Worm (Caenorhabditis elegans) whole organism, young adult: ENCODE measurements around the gene ZK945.8.
A peak's percentile ranks its signal among the peaks of the same experiment; 100 is the strongest.

Experiments
- F22D6.2 ChIP-seq: sonication (generic microtip); optimal IDR thresholded peaks from 2 replicates; lab custom pipeline; 2016; ENCODE audit warnings: mild to moderate bottlenecking, missing genetic modification characterization, missing compliant biosample characterization
- F23B12.7 ChIP-seq: sonication (generic microtip); optimal IDR thresholded peaks from 2 replicates; lab custom pipeline; 2017; ENCODE audit warnings: missing genetic modification characterization, mild to moderate bottlenecking, missing compliant biosample characterization, antibody characterized with exemption, moderate library complexity; ENCODE audit not compliant: insufficient read depth
- F33H1.4 ChIP-seq: fragments of 200-800 bp; sonication (Bioruptor generic); IDR thresholded peaks from 2 replicates; pipeline ENCODE4 v1.3.6; 2022; ENCODE audit warnings: missing genetic modification reagents, missing genetic modification characterization, missing compliant biosample characterization
- F37B4.10 ChIP-seq: fragments of 200-800 bp; sonication (Bioruptor generic); IDR thresholded peaks from 2 replicates; pipeline ENCODE4 v1.3.6; 2022; ENCODE audit warnings: missing genetic modification characterization, missing compliant biosample characterization
- F55B11.4 ChIP-seq: sonication (generic microtip); optimal IDR thresholded peaks from 2 replicates; lab custom pipeline; 2016; ENCODE audit warnings: missing compliant biosample characterization, missing genetic modification characterization, borderline replicate concordance; ENCODE audit not compliant: insufficient read depth
- K11D2.4 ChIP-seq: fragments of 200-800 bp; sonication (Bioruptor generic); IDR thresholded peaks from 2 replicates; pipeline ENCODE4 v1.3.6; 2022; ENCODE audit warnings: missing genetic modification reagents, missing genetic modification characterization, missing compliant biosample characterization
- Y67H2A.10 ChIP-seq: fragments of 200-800 bp; sonication (Bioruptor generic); conservative IDR thresholded peaks from 2 replicates; pipeline ENCODE4 v1.3.6; 2022; ENCODE audit warnings: missing genetic modification reagents, missing genetic modification characterization, missing compliant biosample characterization
- akir-1 ChIP-seq: fragments of 200-800 bp; sonication (Bioruptor generic); optimal IDR thresholded peaks from 2 replicates; lab custom pipeline; 2018; ENCODE audit warnings: mild to moderate bottlenecking, missing genetic modification characterization, moderate library complexity, missing compliant biosample characterization
- aptf-2 ChIP-seq: fragments of 200-800 bp; sonication (Bioruptor generic); conservative IDR thresholded peaks from 2 replicates; pipeline ENCODE4 v1.3.6; 2022; ENCODE audit warnings: missing genetic modification reagents, missing genetic modification characterization, missing compliant biosample characterization
- atf-7 ChIP-seq: sonication (generic microtip); optimal IDR thresholded peaks from 2 replicates; lab custom pipeline; 2017; ENCODE audit warnings: mild to moderate bottlenecking, missing genetic modification characterization, missing compliant biosample characterization
- athp-1 ChIP-seq: sonication (generic microtip); optimal IDR thresholded peaks from 2 replicates; lab custom pipeline; 2017; ENCODE audit warnings: mild to moderate bottlenecking, missing genetic modification characterization, missing compliant biosample characterization
- bed-1 ChIP-seq: fragments of 200-800 bp; sonication (Bioruptor generic); IDR thresholded peaks from 2 replicates; pipeline ENCODE4 v1.3.6; 2022; ENCODE audit warnings: missing genetic modification reagents, missing genetic modification characterization, missing compliant biosample characterization
- cebp-1 ChIP-seq, 2 experiments: fragments of 200-800 bp in 1 of 2; sonication (Bioruptor generic) in 1 of 2; sonication (generic microtip) in 1 of 2; IDR thresholded peaks in 1 of 2; optimal IDR thresholded peaks in 1 of 2; 2 replicates each; pipeline versions ENCODE4 v1.3.6 to Lab custom; 2017 to 2022; ENCODE audit warnings: missing compliant biosample characterization in 2 of 2, missing genetic modification characterization in 2 of 2, mild to moderate bottlenecking in 1 of 2, missing genetic modification reagents in 1 of 2, moderate library complexity in 1 of 2
- cebp-2 ChIP-seq: fragments of 200-800 bp; sonication (Bioruptor generic); IDR thresholded peaks from 2 replicates; pipeline ENCODE4 v1.3.6; 2022; ENCODE audit warnings: missing genetic modification characterization, missing compliant biosample characterization
- ceh-79 ChIP-seq: sonication (generic microtip); optimal IDR thresholded peaks from 2 replicates; lab custom pipeline; 2017; ENCODE audit warnings: mild to moderate bottlenecking, missing genetic modification characterization, missing compliant biosample characterization
- ceh-91 ChIP-seq: fragments of 200-800 bp; sonication (Bioruptor generic); IDR thresholded peaks from 2 replicates; pipeline ENCODE4 v1.3.6; 2022; ENCODE audit warnings: missing genetic modification reagents, missing genetic modification characterization, missing compliant biosample characterization
- die-1 ChIP-seq: sonication (generic microtip); optimal IDR thresholded peaks from 2 replicates; lab custom pipeline; 2016; ENCODE audit warnings: missing genotype, mild to moderate bottlenecking, missing genetic modification characterization, missing compliant biosample characterization
- dpl-1 ChIP-seq: fragments of 150-350 bp; optimal IDR thresholded peaks from 2 replicates; lab custom pipeline; 2014; ENCODE audit warnings: missing biosample characterization, missing genetic modification reagents, missing genetic modification characterization
- efl-1 ChIP-seq: fragments of 150-350 bp; optimal IDR thresholded peaks from 2 replicates; lab custom pipeline; 2014; ENCODE audit warnings: missing biosample characterization, missing genetic modification reagents, missing genetic modification characterization
- ets-4 ChIP-seq: fragments of 200-800 bp; sonication (Bioruptor generic); optimal IDR thresholded peaks from 2 replicates; lab custom pipeline; 2018; ENCODE audit warnings: mild to moderate bottlenecking, missing genetic modification characterization, missing compliant biosample characterization
- fkh-3 ChIP-seq: sonication (generic microtip); optimal IDR thresholded peaks from 2 replicates; lab custom pipeline; 2016; ENCODE audit warnings: mild to moderate bottlenecking, missing genetic modification characterization, missing compliant biosample characterization
- hlh-26 ChIP-seq: fragments of 200-800 bp; sonication (Bioruptor generic); conservative IDR thresholded peaks from 2 replicates; pipeline ENCODE4 v1.3.6; 2022; ENCODE audit warnings: missing genetic modification reagents, missing genetic modification characterization, missing compliant biosample characterization
- hmg-1.2 ChIP-seq: fragments of 200-800 bp; sonication (Bioruptor generic); IDR thresholded peaks from 2 replicates; pipeline ENCODE4 v1.3.6; 2022; ENCODE audit warnings: missing genetic modification reagents, missing genetic modification characterization, missing compliant biosample characterization
- hrde-1 ChIP-seq: sonication (generic microtip); optimal IDR thresholded peaks from 2 replicates; lab custom pipeline; 2016; ENCODE audit warnings: missing genetic modification characterization, mild to moderate bottlenecking, missing compliant biosample characterization, moderate library complexity, missing genotype, missing genetic modification reagents, borderline replicate concordance
- mes-4 ChIP-seq: sonication (generic microtip); optimal IDR thresholded peaks from 2 replicates; lab custom pipeline; 2016; ENCODE audit warnings: missing genotype, missing genetic modification characterization, missing compliant biosample characterization
- mxl-1 ChIP-seq: sonication (generic microtip); optimal IDR thresholded peaks from 2 replicates; lab custom pipeline; 2016; ENCODE audit warnings: missing genetic modification characterization, missing compliant biosample characterization
- nfya-2 ChIP-seq: fragments of 200-800 bp; sonication (Bioruptor generic); IDR thresholded peaks from 2 replicates; pipeline ENCODE4 v1.3.6; 2022; ENCODE audit warnings: missing genetic modification reagents, missing genetic modification characterization, missing compliant biosample characterization
- nhr-120 ChIP-seq: fragments of 200-800 bp; sonication (Bioruptor generic); IDR thresholded peaks from 2 replicates; pipeline ENCODE4 v1.3.6; 2022; ENCODE audit warnings: missing genetic modification characterization, missing compliant biosample characterization
- nhr-27 ChIP-seq: fragments of 200-800 bp; sonication (Bioruptor generic); optimal IDR thresholded peaks from 2 replicates; lab custom pipeline; 2018; ENCODE audit warnings: mild to moderate bottlenecking, missing genetic modification characterization, moderate library complexity, missing compliant biosample characterization
- nhr-80 ChIP-seq: sonication (generic microtip); optimal IDR thresholded peaks from 2 replicates; lab custom pipeline; 2016; ENCODE audit warnings: missing genetic modification characterization, missing compliant biosample characterization
- pbrm-1 ChIP-seq: fragments of 200-800 bp; sonication (Bioruptor generic); IDR thresholded peaks from 2 replicates; pipeline ENCODE4 v1.3.6; 2022; ENCODE audit warnings: missing genetic modification reagents, missing genetic modification characterization, missing compliant biosample characterization
- rcor-1 ChIP-seq: fragments of 200-800 bp; sonication (Bioruptor generic); IDR thresholded peaks from 2 replicates; pipeline ENCODE4 v1.3.6; 2022; ENCODE audit warnings: missing genetic modification reagents, missing genetic modification characterization, missing compliant biosample characterization
- rec-8 ChIP-seq, 2 experiments: sonication (generic microtip); optimal IDR thresholded peaks; 2 replicates each; lab custom pipeline; 2016; ENCODE audit warnings: mild to moderate bottlenecking in 2 of 2, missing genetic modification characterization in 2 of 2, missing genetic modification reagents in 2 of 2, missing genotype in 2 of 2, missing biosample characterization in 1 of 2, missing compliant biosample characterization in 1 of 2, moderate library complexity in 1 of 2
- repo-1 ChIP-seq: sonication (generic microtip); optimal IDR thresholded peaks from 2 replicates; lab custom pipeline; 2017; ENCODE audit warnings: mild to moderate bottlenecking, missing genetic modification characterization, missing compliant biosample characterization
- sea-2 ChIP-seq: fragments of 200-800 bp; sonication (Bioruptor generic); IDR thresholded peaks from 2 replicates; pipeline ENCODE4 v1.3.6; 2022; ENCODE audit warnings: missing genetic modification characterization, missing compliant biosample characterization
- unc-130 ChIP-seq: sonication (generic microtip); optimal IDR thresholded peaks from 2 replicates; lab custom pipeline; 2016; ENCODE audit warnings: missing genetic modification reagents, missing genetic modification characterization, missing compliant biosample characterization
- zfh-2 ChIP-seq: fragments of 200-800 bp; sonication (Bioruptor generic); conservative IDR thresholded peaks from 2 replicates; pipeline ENCODE4 v1.3.6; 2022; ENCODE audit warnings: missing genetic modification reagents, missing genetic modification characterization, missing compliant biosample characterization
- zim-3 ChIP-seq: sonication (generic microtip); optimal IDR thresholded peaks from 2 replicates; lab custom pipeline; 2017; ENCODE audit warnings: mild to moderate bottlenecking, missing genetic modification characterization, moderate library complexity, missing compliant biosample characterization
- ztf-28 ChIP-seq: fragments of 200-800 bp; sonication (Bioruptor generic); IDR thresholded peaks from 2 replicates; pipeline ENCODE4 v1.3.6; 2022; ENCODE audit warnings: missing genetic modification reagents, missing genetic modification characterization, missing compliant biosample characterization
- ztf-3 ChIP-seq: fragments of 200-800 bp; sonication (Bioruptor generic); optimal IDR thresholded peaks from 2 replicates; lab custom pipeline; 2018; ENCODE audit warnings: mild to moderate bottlenecking, missing genetic modification characterization, missing compliant biosample characterization

The ZK945.8 gene

ce11 chrII:10139177-10139640 is 30.8 kb downstream of the ZK945.8 start, which contains the start of gene asah-2:
Gene asah-2 (plus strand): TSS chrII:10139590.
- TF ChIP-seq sea-2 (no peak), nhr-80 (tag; lab: Kevin White, UChicago) (peak; percentile 68)

- TF ChIP-seq die-1 (tag; lab: Kevin White, UChicago): no peak
- no peak for TF ChIP-seq mes-4 (tag; lab: Kevin White, UChicago)
- no peak for TF ChIP-seq efl-1
- no peak for TF ChIP-seq aptf-2 (GFP tag; lab: Robert Waterston, UW)
- TF ChIP-seq F33H1.4 (GFP tag; lab: Robert Waterston, UW): no peak
- no peak for TF ChIP-seq Y67H2A.10 (GFP tag; lab: Robert Waterston, UW)
- TF ChIP-seq nfya-2 (GFP tag; lab: Robert Waterston, UW): no peak
- no peak for TF ChIP-seq ets-4 (GFP tag; lab: Kevin White, UChicago)
- TF ChIP-seq F37B4.10: no peak
- TF ChIP-seq hmg-1.2: no peak
- no peak for TF ChIP-seq rec-8 (tag; optimal IDR thresholded peaks at IDR 0.05; lab: Kevin White, UChicago)
- no peak for TF ChIP-seq F55B11.4 (tag; lab: Kevin White, UChicago)
- TF ChIP-seq repo-1 (tag; lab: Kevin White, UChicago): no peak
- TF ChIP-seq ztf-3 (GFP tag; lab: Kevin White, UChicago): no peak
- TF ChIP-seq zim-3 (tag; lab: Kevin White, UChicago): no peak
- TF ChIP-seq mxl-1: no peak
- TF ChIP-seq ceh-91 (GFP tag; lab: Robert Waterston, UW): no peak
- TF ChIP-seq cebp-2 (GFP tag; lab: Robert Waterston, UW): no peak
Observed at ce11 chrII:10144092-10144491, 35.6 kb downstream of the ZK945.8 start, which contains the start of gene F27E5.3. Gene F27E5.3 (minus strand): TSS chrII:10144192.

DNA sequence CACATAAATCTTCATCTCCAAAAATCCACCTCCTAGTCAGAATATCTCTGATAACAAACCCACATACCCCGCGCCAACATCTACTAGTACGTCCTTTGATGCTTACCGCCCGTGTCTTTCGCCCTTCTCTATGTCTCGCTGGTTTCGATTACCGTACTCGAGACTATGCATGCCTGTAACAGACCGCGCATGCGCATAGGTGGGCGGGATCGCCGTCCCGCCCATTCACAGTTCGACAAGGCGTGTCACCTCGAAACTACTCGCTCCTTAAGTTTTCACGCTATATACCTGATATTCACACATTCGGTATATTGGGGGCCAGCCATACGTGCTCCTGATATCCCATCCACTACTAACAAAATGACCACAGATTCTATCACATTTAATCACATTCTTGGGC is 38.0 kb downstream of the ZK945.8 start, which contains the start of gene pax-3:
TSS of gene pax-3 (plus strand) at position 83 of the 400 bp plus-strand sequence.
- TF ChIP-seq zfh-2 (GFP tag; lab: Robert Waterston, UW) (0 out of 2 replicates have a peak, but pooled peaks have one; percentile 31), die-1 (tag; lab: Kevin White, UChicago) (no peak), ets-4 (GFP tag; lab: Kevin White, UChicago) (peak; percentile 23), ceh-79 (no peak), nhr-120 (GFP tag; lab: Robert Waterston, UW) (no peak), pbrm-1 (GFP tag; lab: Robert Waterston, UW) (no peak)

DNA sequence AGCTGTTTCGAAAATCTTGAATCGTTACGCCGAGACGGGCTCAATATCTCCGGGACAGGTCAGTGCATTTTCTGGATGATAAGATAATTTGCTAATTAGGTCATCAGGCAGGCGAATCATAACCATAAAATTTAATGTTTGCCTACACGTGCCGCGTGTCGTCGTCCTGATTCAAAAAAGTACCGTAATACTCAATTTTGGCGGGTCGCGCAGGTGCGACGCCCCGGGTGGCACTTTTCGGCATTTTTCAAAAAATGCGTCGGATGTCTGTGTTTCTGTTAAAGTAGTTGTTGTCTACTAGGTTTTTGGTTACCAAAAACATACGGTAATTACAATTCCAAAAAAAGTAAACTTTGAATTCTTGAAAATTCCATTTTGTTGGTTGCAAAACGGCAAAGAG is 39.1 kb downstream of the ZK945.8 start:
- TF ChIP-seq unc-130: no peak
- TF ChIP-seq fkh-3: no peak
- TF ChIP-seq nhr-120 (GFP tag; lab: Robert Waterston, UW): no peak
- no peak for TF ChIP-seq hlh-26
- no peak for TF ChIP-seq cebp-1 (GFP tag; IDR thresholded peaks at IDR 0.05; lab: Robert Waterston, UW)
- TF ChIP-seq cebp-1 (tag; optimal IDR thresholded peaks at IDR 0.05; lab: Kevin White, UChicago): no peak
- TF ChIP-seq F22D6.2 (tag; lab: Kevin White, UChicago): no peak
- no peak for TF ChIP-seq nhr-27 (tag; lab: Kevin White, UChicago)
- no peak for TF ChIP-seq dpl-1
- no peak for TF ChIP-seq athp-1 (tag; lab: Kevin White, UChicago)
- TF ChIP-seq efl-1: no peak
- no peak for TF ChIP-seq rec-8 (tag; optimal IDR thresholded peaks at IDR 0.05; lab: Kevin White, UChicago)
- TF ChIP-seq rcor-1 (GFP tag; lab: Robert Waterston, UW): no peak
- TF ChIP-seq F23B12.7 (tag; lab: Kevin White, UChicago): no peak
- no peak for TF ChIP-seq K11D2.4 (GFP tag; lab: Robert Waterston, UW)
- TF ChIP-seq atf-7 (tag; lab: Kevin White, UChicago): no peak
- no peak for TF ChIP-seq akir-1
- TF ChIP-seq bed-1: no peak
- TF ChIP-seq ztf-28 (GFP tag; lab: Robert Waterston, UW): no peak
- no peak for TF ChIP-seq hrde-1
- TF ChIP-seq, all 124 proteins: peak for 0
